Worm (Caenorhabditis elegans) whole organism, L1 larva: ENCODE results near the gene F09G2.1.

ENCODE experiments used
- C16A3.4 ChIP-seq: fragments of 150-350 bp; optimal IDR thresholded peaks from 2 replicates; lab custom pipeline; 2014; ENCODE audit warnings: missing biosample characterization, missing genetic modification characterization
- nhr-12 ChIP-seq: sonication (generic microtip); optimal IDR thresholded peaks from 2 replicates; lab custom pipeline; 2017; ENCODE audit warnings: missing biosample characterization, missing genetic modification characterization
- pag-3 ChIP-seq: sonication (generic microtip); optimal IDR thresholded peaks from 2 replicates; lab custom pipeline; 2017; ENCODE audit warnings: missing genetic modification characterization, mild to moderate bottlenecking, missing compliant biosample characterization, antibody characterized with exemption, borderline replicate concordance; ENCODE audit not compliant: insufficient read depth
- pqm-1 ChIP-seq: sonication (generic microtip); optimal IDR thresholded peaks from 3 replicates; lab custom pipeline; 2017; ENCODE audit warnings: missing biosample characterization, missing genetic modification characterization
- unc-86 ChIP-seq: sonication (generic microtip); optimal IDR thresholded peaks from 2 replicates; lab custom pipeline; 2016; ENCODE audit warnings: missing genetic modification characterization, missing compliant biosample characterization

DNA sequence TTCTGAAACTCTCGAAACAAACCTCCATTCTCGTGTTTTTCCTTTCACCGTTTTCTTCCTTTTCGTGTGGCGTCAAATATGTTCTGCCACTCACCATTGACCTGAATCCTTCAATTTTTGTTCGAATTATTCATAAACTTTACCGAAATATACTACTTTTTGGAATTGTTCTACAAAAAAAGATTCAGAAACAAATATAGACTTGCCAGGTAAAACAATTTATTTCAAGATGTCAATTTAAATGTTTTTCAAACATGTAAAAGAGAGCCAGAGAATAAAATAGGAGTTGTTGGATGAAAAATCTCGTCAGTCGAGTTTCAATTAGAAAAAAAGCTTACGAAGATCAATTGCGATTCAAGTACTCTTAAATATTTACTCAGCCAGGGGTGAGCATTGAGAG lies 6.5 kb upstream of the F09G2.1 start, which contains the start of gene F09G2.8:
- TF ChIP-seq pqm-1 (tag; lab: Kevin White, UChicago), result no peak
- no peak for TF ChIP-seq nhr-12 (tag; lab: Kevin White, UChicago)
- TF ChIP-seq C16A3.4 (tag; lab: Kevin White, UChicago), result no peak
- TF ChIP-seq pag-3 (tag; lab: Kevin White, UChicago), result no peak
- TF ChIP-seq unc-86 (tag; lab: Kevin White, UChicago), result no peak
